Worm (Caenorhabditis elegans): ENCODE results near the gene Y51H4A.935.
A peak's percentile ranks its signal among the peaks of the same experiment; 100 is the strongest.

Gene Y51H4A.935

DNA sequence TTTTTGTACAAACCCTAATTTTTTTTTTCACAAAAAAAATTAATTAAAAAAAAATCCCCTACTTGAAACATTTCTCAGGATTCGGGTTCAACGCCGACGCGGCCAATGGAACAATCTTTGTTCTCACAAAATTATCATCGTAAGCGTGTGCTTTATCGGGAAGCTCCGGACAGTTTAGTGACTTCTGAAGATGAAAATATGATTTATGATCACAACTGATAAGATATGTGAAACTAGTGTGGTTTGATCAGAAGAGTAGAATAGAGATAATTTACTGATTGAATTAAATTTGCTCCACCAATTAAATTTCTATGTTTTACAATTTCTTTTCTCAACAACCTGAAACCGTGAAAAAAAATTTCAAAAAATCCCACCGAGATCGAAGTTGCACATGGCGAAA, 18.0 kb upstream of the Y51H4A.935 start:
- no peak for TF ChIP-seq hlh-11 (tag; optimal IDR thresholded peaks at IDR 0.05)
- peak; percentile 57 for TF ChIP-seq pqm-1 (tag; optimal IDR thresholded peaks at IDR 0.05)
- no peak for TF ChIP-seq ZK337.2 (GFP tag; IDR thresholded peaks at IDR 0.05)
- no peak for TF ChIP-seq nhr-11 (tag; optimal IDR thresholded peaks at IDR 0.05)
- peak; percentile 35 for TF ChIP-seq dve-1 (tag; optimal IDR thresholded peaks at IDR 0.05; ENCODE audit: insufficient read depth)
- TF ChIP-seq ztf-11 (tag; optimal IDR thresholded peaks at IDR 0.05) = no peak
- TF ChIP-seq zfp-2 (tag; optimal IDR thresholded peaks at IDR 0.05) = no peak
- TF ChIP-seq mes-2 (tag; optimal IDR thresholded peaks at IDR 0.05; ENCODE audit: poor library complexity, severe bottlenecking) = no peak
- no peak for TF ChIP-seq lsy-2 (tag; optimal IDR thresholded peaks at IDR 0.05)
- TF ChIP-seq daf-16 (GFP tag; optimal IDR thresholded peaks at IDR 0.05) = no peak
- TF ChIP-seq daf-16 (tag; optimal IDR thresholded peaks at IDR 0.05) = peak; percentile 38
- no peak for TF ChIP-seq arid-1 (GFP tag; conservative IDR thresholded peaks at IDR 0.05)
- TF ChIP-seq mdl-1 (tag; optimal IDR thresholded peaks at IDR 0.05) = no peak
- TF ChIP-seq F26F4.8 (GFP tag; conservative IDR thresholded peaks at IDR 0.05) = no peak
- no peak for TF ChIP-seq zip-11 (GFP tag; IDR thresholded peaks at IDR 0.05)
- TF ChIP-seq T20F7.1 (GFP tag; optimal IDR thresholded peaks at IDR 0.05) = no peak
- no peak for TF ChIP-seq sdz-12 (GFP tag; optimal IDR thresholded peaks at IDR 0.05)
- 0 out of 2 replicates have a peak, but pooled peaks have one; percentile 43 for TF ChIP-seq snpc-1.2 (GFP tag; IDR thresholded peaks at IDR 0.05)
- no peak for TF ChIP-seq tag-97 (GFP tag; IDR thresholded peaks at IDR 0.05)
- TF ChIP-seq hmg-1.1 (GFP tag; IDR thresholded peaks at IDR 0.05) = no peak
- TF ChIP-seq madf-9 (GFP tag; conservative IDR thresholded peaks at IDR 0.05) = no peak
- no peak for TF ChIP-seq ceh-62 (tag; optimal IDR thresholded peaks at IDR 0.05)

DNA sequence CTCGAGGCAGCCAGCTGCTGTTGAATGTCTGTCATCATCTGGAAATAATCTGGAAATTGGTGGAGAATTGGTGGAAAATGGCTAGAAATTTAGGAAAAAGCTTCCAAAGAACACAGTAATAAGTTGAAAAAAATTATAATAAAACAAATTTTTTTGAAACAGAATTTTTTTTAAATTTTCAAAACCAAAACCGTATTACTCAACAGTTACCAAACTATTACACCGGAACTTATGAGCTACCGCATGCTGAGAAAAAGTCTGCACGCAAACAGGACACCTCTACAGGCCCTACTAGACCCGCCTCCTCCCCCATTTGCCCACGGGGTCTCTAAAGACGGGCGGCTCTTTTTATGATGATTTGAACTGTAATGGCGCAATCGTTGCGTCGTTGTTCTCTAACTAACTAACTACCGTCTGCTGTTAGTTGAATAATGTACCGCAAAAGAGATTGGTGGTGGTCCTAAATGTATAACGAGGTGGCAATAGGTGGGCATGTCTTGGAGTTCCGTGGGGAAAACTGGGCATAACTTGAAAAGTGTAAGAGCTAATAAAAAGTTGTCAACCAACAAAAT, 1.3 kb downstream of the Y51H4A.935 start, which contains the start of gene zip-7:
zip-7 (minus strand) TSS at position 51 of the 572 bp plus-strand sequence.
- TF ChIP-seq daf-19 (GFP tag; conservative IDR thresholded peaks at IDR 0.05) (no peak), Y48G9A.11 (GFP tag; IDR thresholded peaks at IDR 0.05) (no peak), fos-1 (tag; optimal IDR thresholded peaks at IDR 0.05) (no peak), ZK546.5 (tag; optimal IDR thresholded peaks at IDR 0.05) (no peak), nhr-11 (tag; optimal IDR thresholded peaks at IDR 0.05) (no peak), php-3 (GFP tag; IDR thresholded peaks at IDR 0.05) (no peak)

DNA sequence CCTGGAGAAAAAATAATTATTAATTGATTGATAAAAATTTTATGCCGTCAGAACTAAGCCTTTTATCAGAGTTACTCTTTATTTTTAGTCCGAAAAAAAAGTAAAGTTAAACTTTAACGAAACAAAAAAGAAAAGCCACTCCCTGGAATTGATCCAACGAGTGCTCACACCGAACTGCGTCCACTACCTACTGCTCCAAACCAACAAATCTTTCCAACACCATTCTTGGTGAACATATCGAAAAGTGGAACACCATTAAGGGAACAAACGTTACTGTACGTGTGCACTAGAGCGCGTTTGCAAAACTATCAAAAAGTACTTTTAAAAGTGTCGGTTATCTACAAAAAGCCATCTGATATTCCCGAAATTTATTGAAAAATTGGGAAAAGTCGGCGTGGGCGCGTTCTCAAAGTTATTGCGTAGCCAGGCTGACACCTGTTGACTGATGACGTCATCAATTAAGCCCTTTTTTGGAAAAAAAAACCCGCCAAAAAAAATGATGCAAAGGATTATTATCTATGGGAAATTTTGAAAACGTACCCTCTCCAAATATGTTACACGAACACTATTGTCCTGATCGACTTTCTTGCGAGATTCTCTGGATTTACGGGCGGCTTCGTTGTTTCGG, 3.3 kb downstream of the Y51H4A.935 start:
- TF ChIP-seq Y75B8A.6 (GFP tag; IDR thresholded peaks at IDR 0.05) = peak; percentile 69; the same call in 1 of the 2 replicates
- peak; percentile 66 for TF ChIP-seq duxl-1 (tag; optimal IDR thresholded peaks at IDR 0.05; ENCODE audit: poor library complexity)
- no peak for TF ChIP-seq lin-15B (tag; optimal IDR thresholded peaks at IDR 0.05)
- TF ChIP-seq gei-8 (GFP tag; optimal IDR thresholded peaks at IDR 0.05) = no peak
- TF ChIP-seq ZK337.2 (GFP tag; IDR thresholded peaks at IDR 0.05) = 0 out of 2 replicates have a peak, but pooled peaks have one; percentile 9
- TF ChIP-seq F10B5.3 (tag; optimal IDR thresholded peaks at IDR 0.05) = peak; percentile 14
- TF ChIP-seq ceh-20 (GFP tag; IDR thresholded peaks at IDR 0.05) = no peak
- TF ChIP-seq unc-62 (GFP tag; optimal IDR thresholded peaks at IDR 0.05 in 1 of 2) = no peak
- TF ChIP-seq unc-62 (tag; optimal IDR thresholded peaks at IDR 0.05) = no peak
- peak; percentile 96 for TF ChIP-seq F26F4.8 (GFP tag; conservative IDR thresholded peaks at IDR 0.05)
- peak; percentile 66 for TF ChIP-seq Y5F2A.4 (GFP tag; optimal IDR thresholded peaks at IDR 0.05)
- TF ChIP-seq T20F7.1 (GFP tag; optimal IDR thresholded peaks at IDR 0.05) = no peak
- TF ChIP-seq ceh-82 (tag; optimal IDR thresholded peaks at IDR 0.05) = no peak
- TF ChIP-seq nhr-42 (GFP tag; IDR thresholded peaks at IDR 0.05) = 0 out of 2 replicates have a peak, but pooled peaks have one; percentile 46
- TF ChIP-seq aha-1 (tag) = peak; percentile 26
- TF ChIP-seq arid-1 (GFP tag; conservative IDR thresholded peaks at IDR 0.05) = peak; percentile 88
- peak; percentile 46 for TF ChIP-seq spr-1 (tag; optimal IDR thresholded peaks at IDR 0.05)
- TF ChIP-seq nhr-41 (GFP tag; IDR thresholded peaks at IDR 0.05) = 0 out of 2 replicates have a peak, but pooled peaks have one; percentile 14
- TF ChIP-seq F49E8.2 (tag; optimal IDR thresholded peaks at IDR 0.05; ENCODE audit: borderline replicate concordance) = peak; percentile 88
- peak; percentile 99 for TF ChIP-seq snpc-1.2 (GFP tag; IDR thresholded peaks at IDR 0.05)
- peak; percentile 57; the same call in 1 of the 2 replicates for TF ChIP-seq dmd-9 (GFP tag; IDR thresholded peaks at IDR 0.05)
- peak; percentile 69; the same call in 1 of the 2 replicates for TF ChIP-seq madf-9 (GFP tag; conservative IDR thresholded peaks at IDR 0.05)
- no peak for TF ChIP-seq mep-1 (tag; optimal IDR thresholded peaks at IDR 0.05)
- no peak for TF ChIP-seq saeg-2 (GFP tag; IDR thresholded peaks at IDR 0.05)
- no peak for TF ChIP-seq nhr-76 (tag; optimal IDR thresholded peaks at IDR 0.05)
- TF ChIP-seq hmg-1.1 (GFP tag; IDR thresholded peaks at IDR 0.05) = no peak
- TF ChIP-seq mdl-1 (tag; optimal IDR thresholded peaks at IDR 0.05) = no peak

All from whole organism, L4 larva.